Fruit fly (Drosophila melanogaster): Measurements from ENCODE around the gene Rph.

DNA sequence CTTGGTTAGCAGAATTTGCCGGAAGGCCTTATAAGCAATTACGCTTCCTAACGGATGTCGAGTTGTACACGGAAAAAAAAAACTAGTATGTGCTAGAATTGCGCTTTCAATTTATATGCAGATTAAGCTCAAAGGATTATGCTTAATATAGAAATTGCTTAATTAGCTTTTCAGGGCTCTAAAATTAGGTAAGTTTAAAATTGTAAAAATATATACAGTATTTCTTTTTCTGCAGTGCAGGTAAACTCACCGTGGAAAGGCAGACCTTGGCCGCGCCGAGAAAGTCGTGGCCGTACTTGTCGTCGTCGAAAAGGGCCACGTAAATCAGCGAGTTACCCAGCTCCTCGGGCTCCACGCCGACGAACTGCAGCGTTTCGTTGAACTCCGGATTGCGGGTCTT is 6.8 kb downstream of the Rph start:
- TF ChIP-seq CG8478 (optimal IDR thresholded peaks at IDR 0.05), result no peak
- no peak for TF ChIP-seq psq (optimal IDR thresholded peaks at IDR 0.05)
- no peak for TF ChIP-seq Dll (optimal IDR thresholded peaks at IDR 0.05)
- TF ChIP-seq pan (optimal IDR thresholded peaks at IDR 0.05), result no peak
- TF ChIP-seq usp (GFP tag; optimal IDR thresholded peaks at IDR 0.05), result no peak
- TF ChIP-seq EcR (GFP tag; optimal IDR thresholded peaks at IDR 0.05), result no peak
